Fruit fly (Drosophila melanogaster) whole organism, embryonic: ENCODE data around the gene galla-2.
A peak's percentile ranks its signal among the peaks of the same experiment; 100 is the strongest.

Experiments
- Abd-B ChIP-seq: fragments of 200-800 bp; sonication (Bioruptor generic); optimal IDR thresholded peaks from 2 replicates; lab custom pipeline; 2018; ENCODE audit warnings: missing biosample characterization, mild to moderate bottlenecking, missing genetic modification characterization, moderate library complexity
- Aef1 ChIP-seq: fragments of 200-800 bp; sonication (Bioruptor generic); IDR thresholded peaks from 3 replicates; pipeline ENCODE4 v1.3.6; 2022; ENCODE audit warnings: missing biosample characterization, missing genetic modification characterization
- BEAF-32 ChIP-seq: fragments of 200-800 bp; sonication (Bioruptor generic); optimal IDR thresholded peaks from 3 replicates; lab custom pipeline; 2017; ENCODE audit warnings: missing biosample characterization, missing genetic modification characterization, mild to moderate bottlenecking, moderate library complexity, missing genetic modification reagents
- Bgb ChIP-seq: fragments of 200-800 bp; sonication (Bioruptor generic); IDR thresholded peaks from 2 replicates; pipeline ENCODE4 v1.3.6; 2022; ENCODE audit warnings: missing biosample characterization, missing genetic modification characterization; ENCODE audit not compliant: partially characterized antibody
- BtbVII ChIP-seq: fragments of 200-800 bp; sonication (Bioruptor generic); optimal IDR thresholded peaks from 3 replicates; lab custom pipeline; 2017; ENCODE audit warnings: missing biosample characterization, mild to moderate bottlenecking, missing genetic modification characterization
- CG10209 ChIP-seq: fragments of 200-800 bp; sonication (Bioruptor generic); optimal IDR thresholded peaks from 3 replicates; lab custom pipeline; 2017; ENCODE audit warnings: missing biosample characterization, mild to moderate bottlenecking, missing genetic modification characterization, missing genetic modification reagents
- CG10366 ChIP-seq: fragments of 200-800 bp; sonication (Bioruptor generic); IDR thresholded peaks from 2 replicates; pipeline ENCODE4 v1.3.6; 2022; ENCODE audit warnings: missing biosample characterization, missing genetic modification characterization
- CG13123 ChIP-seq: fragments of 200-800 bp; sonication (Bioruptor generic); optimal IDR thresholded peaks from 2 replicates; lab custom pipeline; 2016; ENCODE audit warnings: missing biosample characterization, missing genetic modification characterization
- CG13296 ChIP-seq: fragments of 200-800 bp; sonication (Bioruptor generic); optimal IDR thresholded peaks from 3 replicates; lab custom pipeline; 2018; ENCODE audit warnings: missing biosample characterization, mild to moderate bottlenecking, missing genetic modification characterization
- CG15269 ChIP-seq: fragments of 200-800 bp; sonication (Bioruptor generic); optimal IDR thresholded peaks from 2 replicates; lab custom pipeline; 2018; ENCODE audit warnings: missing biosample characterization, mild to moderate bottlenecking, missing genetic modification characterization, moderate library complexity
- CG17361 ChIP-seq: fragments of 200-800 bp; sonication (Bioruptor generic); IDR thresholded peaks from 3 replicates; pipeline ENCODE4 v1.3.6; 2022; ENCODE audit warnings: missing biosample characterization, missing genetic modification characterization
- CG17612 ChIP-seq: fragments of 200-800 bp; sonication (Bioruptor generic); IDR thresholded peaks from 2 replicates; pipeline ENCODE4 v1.3.6; 2022; ENCODE audit warnings: missing biosample characterization, missing genetic modification characterization
- CG2120 ChIP-seq: fragments of 200-800 bp; sonication (Bioruptor generic); optimal IDR thresholded peaks from 3 replicates; lab custom pipeline; 2016; ENCODE audit warnings: missing biosample characterization, missing genetic modification characterization
- CG33557 ChIP-seq: fragments of 200-800 bp; sonication (Bioruptor generic); optimal IDR thresholded peaks from 2 replicates; lab custom pipeline; 2019; ENCODE audit warnings: missing biosample characterization, mild to moderate bottlenecking, missing genetic modification characterization, moderate library complexity
- CG4820 ChIP-seq: fragments of 200-800 bp; sonication (Bioruptor generic); optimal IDR thresholded peaks from 3 replicates; lab custom pipeline; 2016; ENCODE audit warnings: missing biosample characterization, missing genetic modification characterization
- CG5245 ChIP-seq: fragments of 200-800 bp; sonication (Bioruptor generic); optimal IDR thresholded peaks from 3 replicates; lab custom pipeline; 2016; ENCODE audit warnings: missing biosample characterization, missing genetic modification characterization
- CG7786 ChIP-seq: fragments of 200-800 bp; sonication (Bioruptor generic); optimal IDR thresholded peaks from 2 replicates; lab custom pipeline; 2016; ENCODE audit warnings: missing biosample characterization, missing genetic modification characterization
- CG8281 ChIP-seq: fragments of 200-800 bp; sonication (Bioruptor generic); optimal IDR thresholded peaks from 2 replicates; lab custom pipeline; 2018; ENCODE audit warnings: missing biosample characterization, mild to moderate bottlenecking, missing genetic modification characterization, moderate library complexity
- CG8924 ChIP-seq: fragments of 200-800 bp; optimal IDR thresholded peaks from 3 replicates; lab custom pipeline; 2019; ENCODE audit warnings: missing biosample characterization, mild to moderate bottlenecking, missing genetic modification characterization, moderate library complexity
- CG9932 ChIP-seq: fragments of 200-800 bp; sonication (Bioruptor generic); IDR thresholded peaks from 2 replicates; pipeline ENCODE4 v1.3.6; 2022; ENCODE audit warnings: missing biosample characterization, missing genetic modification characterization
- CTCF ChIP-seq: fragments of 200-800 bp; sonication (Bioruptor generic); optimal IDR thresholded peaks from 2 replicates; lab custom pipeline; 2017; ENCODE audit warnings: missing biosample characterization, mild to moderate bottlenecking, missing genetic modification characterization, moderate library complexity
- CkIIα-i1 ChIP-seq: fragments of 200-800 bp; sonication (Bioruptor generic); IDR thresholded peaks from 2 replicates; pipeline ENCODE4 v1.3.6; 2022; ENCODE audit warnings: missing biosample characterization, missing genetic modification characterization
- D ChIP-seq, 2 experiments: fragments of 200-800 bp in 1 of 2; fragments of >200 bp in 1 of 2; sonication (Bioruptor generic) in 1 of 2; optimal IDR thresholded peaks; 2 replicates in 1 of 2; 3 replicates in 1 of 2; lab custom pipeline; 2017; ENCODE audit warnings: mild to moderate bottlenecking in 1 of 2, missing biosample characterization in 1 of 2, missing genetic modification characterization in 1 of 2, missing genetic modification reagents in 1 of 2
- Dbx ChIP-seq: fragments of 200-800 bp; sonication (Bioruptor generic); IDR thresholded peaks from 3 replicates; pipeline ENCODE4 v1.3.6; 2022; ENCODE audit warnings: missing biosample characterization, missing genetic modification characterization
- Deaf1 ChIP-seq: fragments of 200-800 bp; optimal IDR thresholded peaks from 3 replicates; lab custom pipeline; 2019; ENCODE audit warnings: missing biosample characterization, mild to moderate bottlenecking, missing genetic modification characterization, moderate library complexity
- Dek ChIP-seq: fragments of 200-800 bp; sonication (Bioruptor generic); optimal IDR thresholded peaks from 3 replicates; lab custom pipeline; 2019; ENCODE audit warnings: missing biosample characterization, mild to moderate bottlenecking, missing genetic modification characterization, moderate library complexity
- E2f2 ChIP-seq: fragments of 200-800 bp; sonication (Bioruptor generic); IDR thresholded peaks from 2 replicates; pipeline ENCODE4 v1.3.6; 2022; ENCODE audit warnings: missing biosample characterization, missing genetic modification characterization
- H2.0 ChIP-seq: fragments of 200-800 bp; sonication (Bioruptor generic); IDR thresholded peaks from 2 replicates; pipeline ENCODE4 v1.3.6; 2022; ENCODE audit warnings: missing biosample characterization, missing genetic modification characterization
- Ptx1 ChIP-seq: fragments of 200-800 bp; sonication (Bioruptor generic); IDR thresholded peaks from 2 replicates; pipeline ENCODE4 v1.3.6; 2022; ENCODE audit warnings: missing biosample characterization, missing genetic modification characterization
- Side ChIP-seq: fragments of 200-800 bp; sonication (Bioruptor generic); optimal IDR thresholded peaks from 2 replicates; lab custom pipeline; 2016; ENCODE audit warnings: missing biosample characterization, missing genetic modification characterization
- Sox102F ChIP-seq: fragments of 200-800 bp; sonication (Bioruptor generic); optimal IDR thresholded peaks from 2 replicates; lab custom pipeline; 2018; ENCODE audit warnings: missing biosample characterization, mild to moderate bottlenecking, missing genetic modification characterization, moderate library complexity
- Ssrp ChIP-seq: fragments of 200-800 bp; sonication (Bioruptor generic); optimal IDR thresholded peaks from 2 replicates; lab custom pipeline; 2018; ENCODE audit warnings: missing biosample characterization, mild to moderate bottlenecking, missing genetic modification characterization, moderate library complexity
- Xrp1 ChIP-seq: fragments of 200-800 bp; sonication (Bioruptor generic); IDR thresholded peaks from 2 replicates; pipeline ENCODE4 v1.3.6; 2022; ENCODE audit warnings: missing biosample characterization, missing genetic modification characterization
- ara ChIP-seq: fragments of 200-800 bp; sonication (Bioruptor generic); IDR thresholded peaks from 2 replicates; pipeline ENCODE4 v1.3.6; 2022; ENCODE audit warnings: missing biosample characterization, missing genetic modification characterization
- cwo ChIP-seq: fragments of 200-800 bp; sonication (Bioruptor generic); optimal IDR thresholded peaks from 3 replicates; lab custom pipeline; 2017; ENCODE audit warnings: missing biosample characterization, missing genetic modification characterization, mild to moderate bottlenecking, moderate library complexity, missing genetic modification reagents
- fd3F ChIP-seq: fragments of 200-800 bp; sonication (Bioruptor generic); optimal IDR thresholded peaks from 2 replicates; lab custom pipeline; 2018; ENCODE audit warnings: missing biosample characterization, mild to moderate bottlenecking, missing genetic modification characterization, moderate library complexity
- gce ChIP-seq: fragments of 200-800 bp; sonication (Bioruptor generic); IDR thresholded peaks from 3 replicates; pipeline ENCODE4 v1.3.6; 2022; ENCODE audit warnings: missing biosample characterization, missing genetic modification characterization
- inv ChIP-seq: fragments of 200-800 bp; sonication (Bioruptor generic); IDR thresholded peaks from 2 replicates; pipeline ENCODE4 v1.3.6; 2022; ENCODE audit warnings: missing biosample characterization, missing genetic modification characterization; ENCODE audit not compliant: partially characterized antibody
- maf-S ChIP-seq: fragments of 200-800 bp; sonication (Bioruptor generic); optimal IDR thresholded peaks from 2 replicates; lab custom pipeline; 2016; ENCODE audit warnings: missing biosample characterization, missing genetic modification characterization
- mam ChIP-seq: fragments of 200-800 bp; sonication (Bioruptor generic); optimal IDR thresholded peaks from 3 replicates; lab custom pipeline; 2016; ENCODE audit warnings: missing biosample characterization, missing genetic modification characterization
- mld ChIP-seq: fragments of 200-800 bp; sonication (Bioruptor generic); IDR thresholded peaks from 3 replicates; pipeline ENCODE4 v1.3.6; 2022; ENCODE audit warnings: missing biosample characterization, missing genetic modification characterization; ENCODE audit not compliant: partially characterized antibody
- oc ChIP-seq: fragments of 200-800 bp; sonication (Bioruptor generic); optimal IDR thresholded peaks from 2 replicates; lab custom pipeline; 2018; ENCODE audit warnings: missing biosample characterization, mild to moderate bottlenecking, missing genetic modification characterization, moderate library complexity
- pzg ChIP-seq: fragments of 200-800 bp; sonication (Bioruptor generic); optimal IDR thresholded peaks from 3 replicates; lab custom pipeline; 2018; ENCODE audit warnings: missing biosample characterization, mild to moderate bottlenecking, missing genetic modification characterization, moderate library complexity
- seq ChIP-seq: fragments of 200-800 bp; sonication (Bioruptor generic); IDR thresholded peaks from 2 replicates; pipeline ENCODE4 v1.3.6; 2022; ENCODE audit warnings: missing biosample characterization, missing genetic modification characterization
- slbo ChIP-seq: fragments of 200-800 bp; sonication (Bioruptor generic); IDR thresholded peaks from 2 replicates; pipeline ENCODE4 v1.3.6; 2022; ENCODE audit warnings: missing biosample characterization, missing genetic modification characterization
- sug ChIP-seq: fragments of 200-800 bp; optimal IDR thresholded peaks from 2 replicates; lab custom pipeline; 2019; ENCODE audit warnings: missing biosample characterization, mild to moderate bottlenecking, missing genetic modification characterization, moderate library complexity
- tx ChIP-seq: fragments of 200-800 bp; sonication (Bioruptor generic); optimal IDR thresholded peaks from 2 replicates; lab custom pipeline; 2016; ENCODE audit warnings: missing biosample characterization, missing genetic modification characterization
- unpg ChIP-seq: fragments of 200-800 bp; sonication (Bioruptor generic); optimal IDR thresholded peaks from 3 replicates; lab custom pipeline; 2018; ENCODE audit warnings: missing biosample characterization, mild to moderate bottlenecking, missing genetic modification characterization, moderate library complexity
- zen ChIP-seq: fragments of 200-800 bp; sonication (Bioruptor generic); optimal IDR thresholded peaks from 3 replicates; lab custom pipeline; 2018; ENCODE audit warnings: missing biosample characterization, mild to moderate bottlenecking, missing genetic modification characterization, moderate library complexity
- zf30C ChIP-seq: fragments of 200-800 bp; sonication (Bioruptor generic); optimal IDR thresholded peaks from 3 replicates; lab custom pipeline; 2018; ENCODE audit warnings: missing biosample characterization, mild to moderate bottlenecking, missing genetic modification characterization

Gene galla-2

dm6 chr3L:10899087-10899511 lies 16.4 kb downstream of the galla-2 start, which contains the start of gene Aps (continued):
- peak; percentile 79 for TF ChIP-seq CG9932 (GFP tag; lab: Robert Waterston, UW)
- no peak for TF ChIP-seq CG7786
- TF ChIP-seq seq (GFP tag; lab: Robert Waterston, UW) = no peak
- TF ChIP-seq Dbx (GFP tag; lab: Robert Waterston, UW) = peak; percentile 60; the same call in 1 of the 3 replicates
- peak; percentile 53; the same call in 1 of the 2 replicates for TF ChIP-seq E2f2 (GFP tag; lab: Robert Waterston, UW)
- no peak for TF ChIP-seq CG8281 (tag; lab: Kevin White, UChicago)
- no peak for TF ChIP-seq D (optimal IDR thresholded peaks at IDR 0.05; lab: Kevin White, UChicago)
- TF ChIP-seq D (GFP tag; optimal IDR thresholded peaks at IDR 0.05; lab: Kevin White, UChicago) = peak; percentile 18
- peak; percentile 11; the same call in 1 of the 2 replicates for TF ChIP-seq Bgb (GFP tag; lab: Robert Waterston, UW)
- TF ChIP-seq Abd-B (GFP tag; lab: Kevin White, UChicago) = no peak
- peak; percentile 34 for TF ChIP-seq zen
- 0 out of 2 replicates have a peak, but pooled peaks have one; percentile 34 for TF ChIP-seq ara (GFP tag; lab: Robert Waterston, UW)
- TF ChIP-seq gce (GFP tag; lab: Robert Waterston, UW) = no peak
- TF ChIP-seq CG5245 (GFP tag; lab: Kevin White, UChicago) = peak; percentile 56
- TF ChIP-seq Side = no peak
- TF ChIP-seq tx (GFP tag; lab: Kevin White, UChicago) = peak; percentile 27
- TF ChIP-seq CG2120 = peak; percentile 54
- 0 out of 3 replicates have a peak, but pooled peaks have one; percentile 28 for TF ChIP-seq CG17361 (GFP tag; lab: Robert Waterston, UW)
- TF ChIP-seq BtbVII (GFP tag; lab: Kevin White, UChicago) = no peak
- no peak for TF ChIP-seq inv (GFP tag; lab: Robert Waterston, UW)
- peak; percentile 2 for TF ChIP-seq CG33557
- peak; percentile 45 for TF ChIP-seq CG13123 (GFP tag; lab: Kevin White, UChicago)
- TF ChIP-seq Xrp1 (GFP tag; lab: Robert Waterston, UW) = no peak
- TF ChIP-seq oc (tag; lab: Kevin White, UChicago) = peak; percentile 13
- TF ChIP-seq mld (GFP tag; lab: Robert Waterston, UW) = no peak
- TF ChIP-seq Ptx1 (GFP tag; lab: Robert Waterston, UW) = peak; percentile 49; the same call in 1 of the 2 replicates
- peak; percentile 99 for TF ChIP-seq CTCF (GFP tag; lab: Kevin White, UChicago)
- peak; percentile 12 for TF ChIP-seq fd3F (GFP tag; lab: Kevin White, UChicago)
- peak; percentile 55 for TF ChIP-seq BEAF-32 (GFP tag; lab: Kevin White, UChicago)
- no peak for TF ChIP-seq Deaf1 (tag; lab: Kevin White, UChicago)
- peak; percentile 5 for TF ChIP-seq CG8924
- TF ChIP-seq mam (GFP tag; lab: Kevin White, UChicago) = peak; percentile 15
- TF ChIP-seq CG13296 (GFP tag; lab: Kevin White, UChicago) = no peak
- TF ChIP-seq slbo (GFP tag; lab: Robert Waterston, UW) = peak; percentile 70; the same call in 1 of the 2 replicates
- no peak for TF ChIP-seq CG17612 (GFP tag; lab: Robert Waterston, UW)
- TF ChIP-seq Dek (tag; lab: Kevin White, UChicago) = no peak
- no peak for TF ChIP-seq CkIIα-i1
- no peak for TF ChIP-seq zf30C (GFP tag; lab: Kevin White, UChicago)
- peak; percentile 64 for TF ChIP-seq Aef1 (GFP tag; lab: Robert Waterston, UW)
- TF ChIP-seq H2.0 (GFP tag; lab: Robert Waterston, UW) = peak; percentile 29; the same call in 1 of the 2 replicates
- peak; percentile 23 for TF ChIP-seq CG10209
- peak; percentile 1 for TF ChIP-seq cwo (GFP tag; lab: Kevin White, UChicago)
- TF ChIP-seq CG10366 = no peak
- TF ChIP-seq sug (tag; lab: Kevin White, UChicago) = peak; percentile 45
- TF ChIP-seq Sox102F (GFP tag; lab: Kevin White, UChicago) = peak; percentile 49
- peak; percentile 29 for TF ChIP-seq CG4820
- peak; percentile 31 for TF ChIP-seq unpg
- TF ChIP-seq maf-S (GFP tag; lab: Kevin White, UChicago) = peak; percentile 24
- peak; percentile 73 for TF ChIP-seq pzg
- TF ChIP-seq CG15269 (tag; lab: Kevin White, UChicago) = peak; percentile 49
- TF ChIP-seq Ssrp = peak; percentile 20
